Comparison of ENCODE assay signal across 4 fruit fly cellular contexts in genomic region chr3L:10711352-10711751, dm6.
TF ChIP-seq lines count a peak whose summit lies in the region.

No protein-coding gene starts in this region.

- TF ChIP-seq CTCF in whole organism, embryonic (GFP tag; optimal IDR thresholded peaks at IDR 0.05; lab: Kevin White, UChicago), result no peak

TF ChIP-seq in whole organism, embryonic, 481 proteins besides CTCF, POLR2A, EP300 and RAD21:
- no peak for TF ChIP-seq CG16815 (GFP tag; optimal IDR thresholded peaks at IDR 0.05; lab: Kevin White, UChicago)
- TF ChIP-seq corto (GFP tag; optimal IDR thresholded peaks at IDR 0.05; lab: Kevin White, UChicago), result peak; percentile 42
- TF ChIP-seq lbe (GFP tag; optimal IDR thresholded peaks at IDR 0.05; lab: Kevin White, UChicago), result peak; percentile 72

TF ChIP-seq in whole organism, prepupa, 60 proteins besides CTCF, POLR2A, EP300 and RAD21 (continues in another document):
- TF ChIP-seq dsx (GFP tag; optimal IDR thresholded peaks at IDR 0.05; lab: Kevin White, UChicago; ENCODE audit: poor library complexity, severe bottlenecking) (peak; percentile 58), CG8632 (GFP tag; optimal IDR thresholded peaks at IDR 0.05; lab: Kevin White, UChicago) (peak; percentile 74), Ets21C (GFP tag; optimal IDR thresholded peaks at IDR 0.05; lab: Kevin White, UChicago) (peak; percentile 44), Sox15 (GFP tag; optimal IDR thresholded peaks at IDR 0.05; lab: Kevin White, UChicago) (peak; percentile 60), acj6 (GFP tag; optimal IDR thresholded peaks at IDR 0.05; lab: Kevin White, UChicago) (peak; percentile 78), cyc (GFP tag; optimal IDR thresholded peaks at IDR 0.05; lab: Kevin White, UChicago) (peak; percentile 59), CG4318 (GFP tag; optimal IDR thresholded peaks at IDR 0.05; lab: Kevin White, UChicago) (no peak), vri (GFP tag; optimal IDR thresholded peaks at IDR 0.05; lab: Kevin White, UChicago) (peak; percentile 48), CG1621 (tag; optimal IDR thresholded peaks at IDR 0.05; lab: Kevin White, UChicago) (peak; percentile 39), CG6792 (GFP tag; optimal IDR thresholded peaks at IDR 0.05; lab: Kevin White, UChicago) (peak; percentile 76), Eip75B (GFP tag; optimal IDR thresholded peaks at IDR 0.05; lab: Kevin White, UChicago) (peak; percentile 58), Ets96B (tag; optimal IDR thresholded peaks at IDR 0.05; lab: Kevin White, UChicago) (peak; percentile 70), CG3919 (GFP tag; optimal IDR thresholded peaks at IDR 0.05; lab: Kevin White, UChicago) (peak; percentile 72), CG3032 (tag; optimal IDR thresholded peaks at IDR 0.05; lab: Kevin White, UChicago) (peak; percentile 73), CG16779 (tag; optimal IDR thresholded peaks at IDR 0.05; lab: Kevin White, UChicago) (no peak), CG32006 (GFP tag; optimal IDR thresholded peaks at IDR 0.05; lab: Kevin White, UChicago) (no peak), Lpt (GFP tag; optimal IDR thresholded peaks at IDR 0.05; lab: Kevin White, UChicago) (no peak), net (GFP tag; optimal IDR thresholded peaks at IDR 0.05; lab: Kevin White, UChicago) (peak; percentile 28), Gug (GFP tag; IDR thresholded peaks at IDR 0.05; lab: Robert Waterston, UW) (no peak), Blimp-1 (GFP tag; optimal IDR thresholded peaks at IDR 0.05; lab: Kevin White, UChicago) (peak; percentile 16), CG34406 (GFP tag; optimal IDR thresholded peaks at IDR 0.05; lab: Kevin White, UChicago) (peak; percentile 75), CG10669 (GFP tag; optimal IDR thresholded peaks at IDR 0.05; lab: Kevin White, UChicago) (peak; percentile 61), Hr39 (GFP tag; optimal IDR thresholded peaks at IDR 0.05; lab: Kevin White, UChicago) (peak; percentile 47), CG11902 (GFP tag; optimal IDR thresholded peaks at IDR 0.05; lab: Kevin White, UChicago) (peak; percentile 67), lz (GFP tag; optimal IDR thresholded peaks at IDR 0.05; lab: Kevin White, UChicago) (peak; percentile 73), ss (GFP tag; optimal IDR thresholded peaks at IDR 0.05; lab: Kevin White, UChicago) (peak in 1 of 2 experiments; percentile 73), CG6808 (GFP tag; optimal IDR thresholded peaks at IDR 0.05; lab: Kevin White, UChicago) (peak; percentile 44), CG6276 (GFP tag; optimal IDR thresholded peaks at IDR 0.05; lab: Kevin White, UChicago) (no peak), esn (GFP tag; optimal IDR thresholded peaks at IDR 0.05; lab: Kevin White, UChicago) (peak; percentile 83)

TF ChIP-seq in whole organism, pupa, 21 proteins besides CTCF, POLR2A, EP300 and RAD21:
- TF ChIP-seq Pif1A (GFP tag; optimal IDR thresholded peaks at IDR 0.05; lab: Kevin White, UChicago), result no peak
- no peak for TF ChIP-seq CG12605 (GFP tag; IDR thresholded peaks at IDR 0.05; lab: Robert Waterston, UW)
- no peak for TF ChIP-seq CG10348 (GFP tag; IDR thresholded peaks at IDR 0.05; lab: Robert Waterston, UW)
- no peak for TF ChIP-seq CG32121 (GFP tag; IDR thresholded peaks at IDR 0.05; lab: Robert Waterston, UW)
- TF ChIP-seq Snoo (tag; optimal IDR thresholded peaks at IDR 0.05; lab: Kevin White, UChicago), result peak; percentile 64
- TF ChIP-seq rn (GFP tag; IDR thresholded peaks at IDR 0.05; lab: Robert Waterston, UW), result no peak
- TF ChIP-seq gl (tag; optimal IDR thresholded peaks at IDR 0.05; lab: Kevin White, UChicago), result no peak
- no peak for TF ChIP-seq CG13204 (GFP tag; optimal IDR thresholded peaks at IDR 0.05; lab: Kevin White, UChicago)
- TF ChIP-seq CG9948 (tag; optimal IDR thresholded peaks at IDR 0.05; lab: Kevin White, UChicago), result peak; percentile 69
- TF ChIP-seq Ets98B (GFP tag; IDR thresholded peaks at IDR 0.05; lab: Robert Waterston, UW), result no peak
- TF ChIP-seq CG34367 (tag; optimal IDR thresholded peaks at IDR 0.05; lab: Kevin White, UChicago), result peak; percentile 23
- TF ChIP-seq CG14655 (GFP tag; optimal IDR thresholded peaks at IDR 0.05; lab: Kevin White, UChicago), result peak; percentile 17
- no peak for TF ChIP-seq fd96Ca (GFP tag; IDR thresholded peaks at IDR 0.05; lab: Robert Waterston, UW)
- TF ChIP-seq CG8301 (tag; optimal IDR thresholded peaks at IDR 0.05; lab: Kevin White, UChicago), result no peak
- TF ChIP-seq EcR (GFP tag; optimal IDR thresholded peaks at IDR 0.05; lab: Kevin White, UChicago), result peak; percentile 36
- TF ChIP-seq Pif1B (GFP tag; optimal IDR thresholded peaks at IDR 0.05; lab: Kevin White, UChicago), result peak; percentile 52
- TF ChIP-seq CG4496 (GFP tag; IDR thresholded peaks at IDR 0.05; lab: Robert Waterston, UW), result peak; percentile 36; the same call in 1 of the 3 replicates
- peak; percentile 61 for TF ChIP-seq CG17806 (tag; optimal IDR thresholded peaks at IDR 0.05; lab: Kevin White, UChicago)
- TF ChIP-seq CG8159 (tag; optimal IDR thresholded peaks at IDR 0.05; lab: Kevin White, UChicago), result peak; percentile 81
- peak; percentile 75 for TF ChIP-seq CG15710 (tag; optimal IDR thresholded peaks at IDR 0.05; lab: Kevin White, UChicago)
- TF ChIP-seq D1 (tag; optimal IDR thresholded peaks at IDR 0.05; lab: Kevin White, UChicago), result no peak

TF ChIP-seq in whole organism, wandering third instar larva, 38 proteins besides CTCF, POLR2A, EP300 and RAD21:
- TF ChIP-seq CG9705 (GFP tag; optimal IDR thresholded peaks at IDR 0.05; lab: Kevin White, UChicago) (peak; percentile 22), dmrt93B (GFP tag; optimal IDR thresholded peaks at IDR 0.05; lab: Kevin White, UChicago) (peak; percentile 62), Sp1 (GFP tag; optimal IDR thresholded peaks at IDR 0.05; lab: Kevin White, UChicago) (peak; percentile 86), Dfd (GFP tag; optimal IDR thresholded peaks at IDR 0.05; lab: Kevin White, UChicago) (peak; percentile 17), usp (GFP tag; optimal IDR thresholded peaks at IDR 0.05; lab: Kevin White, UChicago) (no peak), Rel (GFP tag; optimal IDR thresholded peaks at IDR 0.05; lab: Kevin White, UChicago) (peak; percentile 40), Rel (tag; optimal IDR thresholded peaks at IDR 0.05; lab: Kevin White, UChicago) (peak; percentile 1), br (GFP tag; optimal IDR thresholded peaks at IDR 0.05; lab: Kevin White, UChicago) (peak; percentile 61), h (GFP tag; optimal IDR thresholded peaks at IDR 0.05; lab: Kevin White, UChicago) (peak; percentile 82), woc (GFP tag; optimal IDR thresholded peaks at IDR 0.05; lab: Kevin White, UChicago) (peak; percentile 72), fru (GFP tag; optimal IDR thresholded peaks at IDR 0.05; lab: Kevin White, UChicago) (peak; percentile 80), sage (GFP tag; optimal IDR thresholded peaks at IDR 0.05; lab: Kevin White, UChicago) (peak; percentile 60), OdsH (GFP tag; optimal IDR thresholded peaks at IDR 0.05; lab: Kevin White, UChicago) (peak; percentile 84), psq (GFP tag; optimal IDR thresholded peaks at IDR 0.05; lab: Kevin White, UChicago) (peak; percentile 91), foxo (GFP tag; optimal IDR thresholded peaks at IDR 0.05; lab: Kevin White, UChicago) (peak in 1 of 2 experiments; percentile 86), ey (GFP tag; optimal IDR thresholded peaks at IDR 0.05; lab: Kevin White, UChicago) (peak; percentile 69), Hnf4 (GFP tag; optimal IDR thresholded peaks at IDR 0.05; lab: Kevin White, UChicago) (peak; percentile 36), Mio (GFP tag; optimal IDR thresholded peaks at IDR 0.05; lab: Kevin White, UChicago) (no peak), Abd-B (GFP tag; optimal IDR thresholded peaks at IDR 0.05; lab: Kevin White, UChicago) (no peak), HLH106 (tag; optimal IDR thresholded peaks at IDR 0.05; lab: Kevin White, UChicago) (peak; percentile 80), rgr (GFP tag; optimal IDR thresholded peaks at IDR 0.05; lab: Kevin White, UChicago) (peak; percentile 85), brk (GFP tag; optimal IDR thresholded peaks at IDR 0.05; lab: Kevin White, UChicago) (peak; percentile 81), Hr78 (GFP tag; optimal IDR thresholded peaks at IDR 0.05; lab: Kevin White, UChicago) (no peak), sv (GFP tag; optimal IDR thresholded peaks at IDR 0.05; lab: Kevin White, UChicago) (no peak), Jra (GFP tag; optimal IDR thresholded peaks at IDR 0.05; lab: Kevin White, UChicago) (peak; percentile 25)

Comparison
In these comparisons a context has a peak if more than half of its experiments do, and no peak if none do; other contexts are left out.
1. Of the 7 proteins assayed by ChIP-seq in both whole organism, embryonic and whole organism, prepupa: peak only in whole organism, embryonic: none; only in whole organism, prepupa: Blimp-1, Hr39 and Sox102F; in both: none; in neither: 4.